Worm (Caenorhabditis elegans) whole organism, L4 larva: ENCODE data around the gene F43C11.10.

Experiments used
- F10B5.3 ChIP-seq: sonication (generic microtip); optimal IDR thresholded peaks from 2 replicates; lab custom pipeline; 2016; ENCODE audit warnings: mild to moderate bottlenecking, missing genetic modification characterization, missing compliant biosample characterization
- F37D6.2 ChIP-seq: sonication (generic microtip); optimal IDR thresholded peaks from 2 replicates; lab custom pipeline; 2016; ENCODE audit warnings: mild to moderate bottlenecking, missing genetic modification characterization, missing compliant biosample characterization
- F49E8.2 ChIP-seq: sonication (generic microtip); optimal IDR thresholded peaks from 2 replicates; lab custom pipeline; 2016; ENCODE audit warnings: missing compliant biosample characterization, mild to moderate bottlenecking, missing genetic modification characterization, borderline replicate concordance
- T26A8.4 ChIP-seq: fragments of 200-800 bp; sonication (Bioruptor generic); IDR thresholded peaks from 2 replicates; pipeline ENCODE4 v1.3.6; 2022; ENCODE audit warnings: missing genetic modification characterization, missing compliant biosample characterization
- Y75B8A.6 ChIP-seq: fragments of 200-800 bp; sonication (Bioruptor generic); IDR thresholded peaks from 2 replicates; pipeline ENCODE4 v1.3.6; 2022; ENCODE audit warnings: missing genetic modification reagents, missing genetic modification characterization, missing compliant biosample characterization
- arid-1 ChIP-seq: fragments of 200-800 bp; sonication (Bioruptor generic); conservative IDR thresholded peaks from 2 replicates; pipeline ENCODE4 v1.3.6; 2022; ENCODE audit warnings: missing genetic modification reagents, missing genetic modification characterization, missing compliant biosample characterization
- ceh-44 ChIP-seq: fragments of 200-800 bp; sonication (Bioruptor generic); IDR thresholded peaks from 2 replicates; pipeline ENCODE4 v1.3.6; 2022; ENCODE audit warnings: missing genetic modification reagents, missing genetic modification characterization, missing compliant biosample characterization
- ces-1 ChIP-seq: fragments of 150-350 bp; sonication (generic microtip); optimal IDR thresholded peaks from 4 replicates; lab custom pipeline; 2014; ENCODE audit warnings: missing biosample characterization, missing genetic modification reagents, missing genetic modification characterization
- cey-2 ChIP-seq: sonication (generic microtip); optimal IDR thresholded peaks from 3 replicates; lab custom pipeline; 2017; ENCODE audit warnings: missing genetic modification characterization, mild to moderate bottlenecking, missing compliant biosample characterization, antibody characterized with exemption, borderline replicate concordance; ENCODE audit not compliant: insufficient read depth
- ctbp-1 ChIP-seq: fragments of 200-800 bp; sonication (Bioruptor generic); IDR thresholded peaks from 2 replicates; pipeline ENCODE4 v1.3.6; 2022; ENCODE audit warnings: missing genetic modification reagents, missing genetic modification characterization, missing compliant biosample characterization
- daf-16 ChIP-seq, 3 experiments: sonication (generic microtip); optimal IDR thresholded peaks; 2 replicates each; lab custom pipeline; 2016 to 2017; ENCODE audit warnings: missing genetic modification characterization in 3 of 3, missing genetic modification reagents in 3 of 3, mild to moderate bottlenecking in 2 of 3, missing compliant biosample characterization in 2 of 3, missing biosample characterization in 1 of 3, moderate library complexity in 1 of 3
- dmd-6 ChIP-seq: fragments of 200-800 bp; sonication (Bioruptor generic); IDR thresholded peaks from 2 replicates; pipeline ENCODE4 v1.3.6; 2022; ENCODE audit warnings: missing genetic modification reagents, missing genetic modification characterization, missing compliant biosample characterization
- dmd-9 ChIP-seq: fragments of 200-800 bp; sonication (Bioruptor generic); IDR thresholded peaks from 2 replicates; pipeline ENCODE4 v1.3.6; 2022; ENCODE audit warnings: missing genetic modification reagents, missing genetic modification characterization, missing compliant biosample characterization
- dpl-1 ChIP-seq: fragments of 150-350 bp; optimal IDR thresholded peaks from 2 replicates; lab custom pipeline; 2014; ENCODE audit warnings: missing biosample characterization, missing genetic modification reagents, missing genetic modification characterization
- dve-1 ChIP-seq: sonication (generic microtip); optimal IDR thresholded peaks from 2 replicates; lab custom pipeline; 2017; ENCODE audit warnings: antibody characterized with exemption, mild to moderate bottlenecking, missing genetic modification characterization, missing compliant biosample characterization; ENCODE audit not compliant: insufficient read depth
- fkh-10 ChIP-seq: fragments of 150-350 bp; optimal IDR thresholded peaks from 2 replicates; lab custom pipeline; 2014; ENCODE audit warnings: missing biosample characterization, missing genetic modification reagents, missing genetic modification characterization
- hlh-11 ChIP-seq: fragments of 200-800 bp; sonication (Bioruptor generic); optimal IDR thresholded peaks from 2 replicates; lab custom pipeline; 2018; ENCODE audit warnings: mild to moderate bottlenecking, missing genetic modification characterization, missing compliant biosample characterization
- hlh-30 ChIP-seq: sonication (generic microtip); optimal IDR thresholded peaks from 2 replicates; lab custom pipeline; 2017; ENCODE audit warnings: antibody characterized with exemption, mild to moderate bottlenecking, missing genetic modification characterization, missing compliant biosample characterization; ENCODE audit not compliant: insufficient read depth
- lin-13 ChIP-seq: fragments of 150-350 bp; optimal IDR thresholded peaks from 2 replicates; lab custom pipeline; 2014; ENCODE audit warnings: missing biosample characterization, missing genetic modification reagents, missing genetic modification characterization
- lin-29 ChIP-seq: fragments of 200-800 bp; sonication (Bioruptor generic); IDR thresholded peaks from 2 replicates; pipeline ENCODE4 v1.3.6; 2022; ENCODE audit warnings: missing genetic modification reagents, missing genetic modification characterization, missing compliant biosample characterization
- lir-3 ChIP-seq: sonication (generic microtip); optimal IDR thresholded peaks from 2 replicates; lab custom pipeline; 2016; ENCODE audit warnings: mild to moderate bottlenecking, missing genetic modification characterization, missing compliant biosample characterization
- madf-9 ChIP-seq: fragments of 200-800 bp; sonication (Bioruptor generic); conservative IDR thresholded peaks from 2 replicates; pipeline ENCODE4 v1.3.6; 2022; ENCODE audit warnings: missing genetic modification reagents, missing genetic modification characterization, missing compliant biosample characterization
- mdt-29 ChIP-seq: fragments of 200-800 bp; sonication (Bioruptor generic); IDR thresholded peaks from 2 replicates; pipeline ENCODE4 v1.3.6; 2022; ENCODE audit warnings: missing genetic modification reagents, missing genetic modification characterization, missing compliant biosample characterization
- mxl-2 ChIP-seq: fragments of 200-800 bp; sonication (Bioruptor generic); conservative IDR thresholded peaks from 2 replicates; pipeline ENCODE4 v1.3.6; 2022; ENCODE audit warnings: missing genetic modification reagents, missing genetic modification characterization, missing compliant biosample characterization
- nhr-102 ChIP-seq: sonication (generic microtip); optimal IDR thresholded peaks from 2 replicates; lab custom pipeline; 2016; ENCODE audit warnings: mild to moderate bottlenecking, missing genetic modification characterization, moderate library complexity, missing compliant biosample characterization
- nhr-11 ChIP-seq: fragments of 150-350 bp; optimal IDR thresholded peaks from 2 replicates; lab custom pipeline; 2014; ENCODE audit warnings: missing biosample characterization, missing genetic modification characterization
- nhr-111 ChIP-seq: fragments of 200-800 bp; sonication (Bioruptor generic); optimal IDR thresholded peaks from 2 replicates; lab custom pipeline; 2018; ENCODE audit warnings: mild to moderate bottlenecking, missing genetic modification characterization, missing compliant biosample characterization
- nhr-28 ChIP-seq: fragments of 150-350 bp; optimal IDR thresholded peaks from 2 replicates; lab custom pipeline; 2014; ENCODE audit warnings: missing biosample characterization, missing genetic modification characterization
- nhr-41 ChIP-seq: fragments of 200-800 bp; sonication (Bioruptor generic); IDR thresholded peaks from 2 replicates; pipeline ENCODE4 v1.3.6; 2022; ENCODE audit warnings: missing genetic modification reagents, missing genetic modification characterization, missing compliant biosample characterization
- nhr-48 ChIP-seq: sonication (generic microtip); optimal IDR thresholded peaks from 2 replicates; lab custom pipeline; 2016; ENCODE audit warnings: mild to moderate bottlenecking, missing genetic modification characterization, missing compliant biosample characterization
- nhr-6 ChIP-seq: fragments of 150-350 bp; optimal IDR thresholded peaks from 2 replicates; lab custom pipeline; 2014; ENCODE audit warnings: missing biosample characterization, missing genetic modification characterization
- pha-4 ChIP-seq, 2 experiments: fragments of 150-350 bp in 1 of 2; fragments of 200-800 bp in 1 of 2; sonication (Bioruptor generic) in 1 of 2; IDR thresholded peaks in 1 of 2; optimal IDR thresholded peaks in 1 of 2; 2 replicates each; pipeline versions ENCODE4 v1.3.6 to Lab custom; 2014 to 2022; ENCODE audit warnings: missing genetic modification characterization in 2 of 2, missing genetic modification reagents in 2 of 2, missing biosample characterization in 1 of 2, missing compliant biosample characterization in 1 of 2
- pqm-1 ChIP-seq: sonication (generic microtip); optimal IDR thresholded peaks from 2 replicates; lab custom pipeline; 2017; ENCODE audit warnings: missing biosample characterization, missing genetic modification characterization
- set-16 ChIP-seq: fragments of 200-800 bp; sonication (Bioruptor generic); IDR thresholded peaks from 2 replicates; pipeline ENCODE4 v1.3.6; 2022; ENCODE audit warnings: missing genetic modification reagents, missing genetic modification characterization, missing compliant biosample characterization
- tag-97 ChIP-seq: fragments of 200-800 bp; sonication (Bioruptor generic); IDR thresholded peaks from 2 replicates; pipeline ENCODE4 v1.3.6; 2022; ENCODE audit warnings: missing genetic modification characterization, missing compliant biosample characterization
- unc-62 ChIP-seq, 3 experiments: fragments of 150-350 bp in 1 of 3; sonication (generic microtip); optimal IDR thresholded peaks in 2 of 3; peaks in 1 of 3; 1 replicate in 1 of 3; 2 replicates in 2 of 3; lab custom pipeline; 2014 to 2017; ENCODE audit warnings: missing biosample characterization in 3 of 3, missing genetic modification characterization in 3 of 3, missing genetic modification reagents in 3 of 3, missing genotype in 1 of 3
- zfp-2 ChIP-seq: sonication (generic microtip); optimal IDR thresholded peaks from 2 replicates; lab custom pipeline; 2016; ENCODE audit warnings: mild to moderate bottlenecking, missing genetic modification characterization, missing compliant biosample characterization
- zip-2 ChIP-seq: fragments of 150-350 bp; optimal IDR thresholded peaks from 2 replicates; lab custom pipeline; 2014; ENCODE audit warnings: missing biosample characterization, missing genetic modification characterization

Gene F43C11.10

ce11 chrII:2332220-2332619 lies 20.2 kb downstream of the F43C11.10 start, which contains the start of gene F43C11.8:
Gene F43C11.8 (plus strand): TSS chrII:2332520.
- TF ChIP-seq hlh-11 (tag; lab: Kevin White, UChicago) (no peak), set-16 (GFP tag; lab: Robert Waterston, UW) (no peak), daf-16 (GFP tag; optimal IDR thresholded peaks at IDR 0.05; lab: Kevin White, UChicago) (no peak), daf-16 (tag; optimal IDR thresholded peaks at IDR 0.05; lab: Kevin White, UChicago) (peak; percentile 11)

- no peak for TF ChIP-seq nhr-111 (GFP tag; lab: Kevin White, UChicago)
- 0 out of 2 replicates have a peak, but pooled peaks have one; percentile 28 for TF ChIP-seq mdt-29 (GFP tag; lab: Robert Waterston, UW)
- TF ChIP-seq, all 104 proteins: peak for 1
These were observed 22.0 kb downstream of the F43C11.10 start for ce11 chrII:2330462-2330861.

- TF ChIP-seq set-16 (GFP tag; lab: Robert Waterston, UW) = no peak
- TF ChIP-seq madf-9 (GFP tag; lab: Robert Waterston, UW) = no peak
- TF ChIP-seq unc-62 (GFP tag; optimal IDR thresholded peaks at IDR 0.05 in 1 of 2; lab: Kevin White, UChicago) = peak in 1 of 2 experiments; percentile 86
- no peak for TF ChIP-seq unc-62 (tag; optimal IDR thresholded peaks at IDR 0.05; lab: Kevin White, UChicago)
- TF ChIP-seq mxl-2 (GFP tag; lab: Robert Waterston, UW) = no peak
- peak; percentile 3 for TF ChIP-seq nhr-28 (tag; lab: Kevin White, UChicago)
These were observed 23.4 kb downstream of the F43C11.10 start, which contains the start of the genes ZK1240.8 and ZK1240.1 for ce11 chrII:2328963-2329442. Gene ZK1240.8 (minus strand): TSS chrII:2329063. Gene ZK1240.1 (plus strand): TSS chrII:2329392.

ce11 chrII:2324956-2325355 lies 27.5 kb downstream of the F43C11.10 start, which contains the start of gene ZK1240.11:
Gene ZK1240.11 (plus strand): TSS chrII:2325256.
- TF ChIP-seq nhr-41 (GFP tag; lab: Robert Waterston, UW) = no peak
- no peak for TF ChIP-seq lin-29 (GFP tag; lab: Robert Waterston, UW)
- TF ChIP-seq lin-13 = no peak
- TF ChIP-seq zfp-2 = no peak
- TF ChIP-seq Y75B8A.6 (GFP tag; lab: Robert Waterston, UW) = no peak
- TF ChIP-seq zip-2 (tag; lab: Kevin White, UChicago) = no peak
- TF ChIP-seq nhr-28 (tag; lab: Kevin White, UChicago) = no peak
- no peak for TF ChIP-seq dmd-9
- no peak for TF ChIP-seq T26A8.4
- TF ChIP-seq dpl-1 = no peak
- no peak for TF ChIP-seq unc-62 (GFP tag; optimal IDR thresholded peaks at IDR 0.05 in 1 of 2; lab: Kevin White, UChicago)
- TF ChIP-seq unc-62 (tag; optimal IDR thresholded peaks at IDR 0.05; lab: Kevin White, UChicago) = no peak
- no peak for TF ChIP-seq F37D6.2
- TF ChIP-seq ctbp-1 (GFP tag; lab: Robert Waterston, UW) = no peak
- TF ChIP-seq ces-1 (GFP tag; lab: Kevin White, UChicago) = no peak

- TF ChIP-seq nhr-11 (tag; lab: Kevin White, UChicago) = no peak
- TF ChIP-seq nhr-102 (tag; lab: Kevin White, UChicago) = no peak
- no peak for TF ChIP-seq fkh-10 (GFP tag; lab: Kevin White, UChicago)
- TF ChIP-seq zip-2 (tag; lab: Kevin White, UChicago) = no peak
- no peak for TF ChIP-seq cey-2 (tag; lab: Kevin White, UChicago)
- peak; percentile 76 for TF ChIP-seq dmd-6
- no peak for TF ChIP-seq tag-97 (GFP tag; lab: Robert Waterston, UW)
- peak; percentile 55 for TF ChIP-seq hlh-11 (tag; lab: Kevin White, UChicago)
- no peak for TF ChIP-seq ceh-44 (GFP tag; lab: Robert Waterston, UW)
- TF ChIP-seq pha-4 (GFP tag; IDR thresholded peaks at IDR 0.05; lab: Robert Waterston, UW) = no peak
- no peak for TF ChIP-seq pha-4 (tag; optimal IDR thresholded peaks at IDR 0.05; lab: Kevin White, UChicago)
- TF ChIP-seq F10B5.3 (tag; lab: Kevin White, UChicago) = no peak
- peak; percentile 51 for TF ChIP-seq dve-1 (tag; lab: Kevin White, UChicago)
- no peak for TF ChIP-seq lir-3
- no peak for TF ChIP-seq daf-16 (GFP tag; optimal IDR thresholded peaks at IDR 0.05; lab: Kevin White, UChicago)
- peak; percentile 72 for TF ChIP-seq daf-16 (tag; optimal IDR thresholded peaks at IDR 0.05; lab: Kevin White, UChicago)
- TF ChIP-seq F49E8.2 (tag; lab: Kevin White, UChicago) = no peak
- TF ChIP-seq pqm-1 (tag; lab: Kevin White, UChicago) = peak; percentile 85
- TF ChIP-seq arid-1 (GFP tag; lab: Robert Waterston, UW) = no peak
- no peak for TF ChIP-seq unc-62 (GFP tag; optimal IDR thresholded peaks at IDR 0.05 in 1 of 2; lab: Kevin White, UChicago)
- no peak for TF ChIP-seq unc-62 (tag; optimal IDR thresholded peaks at IDR 0.05; lab: Kevin White, UChicago)
- peak; percentile 29 for TF ChIP-seq hlh-30 (tag; lab: Kevin White, UChicago)
- no peak for TF ChIP-seq nhr-6 (tag; lab: Kevin White, UChicago)
- TF ChIP-seq mdt-29 (GFP tag; lab: Robert Waterston, UW) = no peak
- no peak for TF ChIP-seq nhr-48
These were observed 29.5 kb downstream of the F43C11.10 start, which contains the start of the genes ZK1240.6 and ZK1240.2 for ce11 chrII:2322857-2323518. Gene ZK1240.6 (minus strand): TSS chrII:2322907. Gene ZK1240.2 (plus strand): TSS chrII:2323376.
